Worm (Caenorhabditis elegans): ENCODE measurements around the gene daz-1.

- TF ChIP-seq sea-1 (GFP tag; conservative IDR thresholded peaks at IDR 0.05) (no peak), ama-1 (optimal IDR thresholded peaks at IDR 0.05) (no peak), tbx-11 (GFP tag; IDR thresholded peaks at IDR 0.05) (no peak), tra-4 (tag; optimal IDR thresholded peaks at IDR 0.05) (no peak), scrt-1 (GFP tag; IDR thresholded peaks at IDR 0.05) (no peak), tbx-37 (GFP tag; conservative IDR thresholded peaks at IDR 0.05) (no peak), hmbx-1 (tag; optimal IDR thresholded peaks at IDR 0.05) (no peak), ceh-36 (tag; optimal IDR thresholded peaks at IDR 0.05) (no peak)
Measured at ce11 chrII:5498156-5498739, 42.1 kb downstream of the daz-1 start, which contains the start of the genes suex-1 and F12A10.9.
